Worm (Caenorhabditis elegans) whole organism, L1 larva: ENCODE measurements around the gene cup-16.
A peak's percentile ranks its signal among the peaks of the same experiment; 100 is the strongest.

ENCODE experiments used
- C16A3.4 ChIP-seq: fragments of 150-350 bp; optimal IDR thresholded peaks from 2 replicates; lab custom pipeline; 2014; ENCODE audit warnings: missing biosample characterization, missing genetic modification characterization
- aha-1 ChIP-seq: fragments of 150-350 bp; optimal IDR thresholded peaks from 2 replicates; lab custom pipeline; 2014; ENCODE audit warnings: missing biosample characterization, missing genetic modification characterization
- alr-1 ChIP-seq: fragments of 200-800 bp; sonication (Bioruptor generic); optimal IDR thresholded peaks from 2 replicates; lab custom pipeline; 2018; ENCODE audit warnings: borderline replicate concordance, mild to moderate bottlenecking, missing genetic modification characterization, missing compliant biosample characterization
- blmp-1 ChIP-seq: fragments of 150-350 bp; optimal IDR thresholded peaks from 2 replicates; lab custom pipeline; 2014; ENCODE audit warnings: missing biosample characterization, missing genetic modification characterization
- ceh-63 ChIP-seq: fragments of 200-800 bp; sonication (Bioruptor generic); optimal IDR thresholded peaks from 2 replicates; lab custom pipeline; 2018; ENCODE audit warnings: mild to moderate bottlenecking, missing genetic modification characterization, missing compliant biosample characterization
- ceh-8 ChIP-seq: fragments of 200-800 bp; sonication (Bioruptor generic); optimal IDR thresholded peaks from 2 replicates; lab custom pipeline; 2018; ENCODE audit warnings: mild to moderate bottlenecking, missing genetic modification characterization, moderate library complexity, missing compliant biosample characterization
- ceh-82 ChIP-seq, 3 experiments: fragments of 150-350 bp in 1 of 3; sonication (generic microtip) in 2 of 3; optimal IDR thresholded peaks; 2 replicates each; lab custom pipeline; 2014 to 2017; ENCODE audit warnings: missing biosample characterization in 3 of 3, missing genetic modification characterization in 3 of 3
- ceh-88 ChIP-seq: fragments of 200-800 bp; sonication (Bioruptor generic); IDR thresholded peaks from 2 replicates; pipeline ENCODE4 v1.3.6; 2022; ENCODE audit warnings: missing genetic modification characterization, missing compliant biosample characterization
- dpl-1 ChIP-seq, 3 experiments: fragments of 150-350 bp in 2 of 3; sonication (generic microtip) in 1 of 3; optimal IDR thresholded peaks; 2 replicates each; lab custom pipeline; 2014 to 2017; ENCODE audit warnings: missing biosample characterization in 3 of 3, missing genetic modification characterization in 3 of 3, missing genetic modification reagents in 3 of 3
- efl-1 ChIP-seq, 4 experiments: fragments of 150-350 bp; optimal IDR thresholded peaks in 3 of 4; peaks in 1 of 4; 1 replicate in 1 of 4; 2 replicates in 3 of 4; lab custom pipeline; 2014; ENCODE audit warnings: missing biosample characterization in 2 of 4, missing genetic modification characterization in 2 of 4, missing genetic modification reagents in 2 of 4
- egl-13 ChIP-seq: sonication (generic microtip); optimal IDR thresholded peaks from 2 replicates; lab custom pipeline; 2016; ENCODE audit warnings: missing genotype, missing genetic modification reagents, missing genetic modification characterization, missing compliant biosample characterization
- elt-2 ChIP-seq: sonication (generic microtip); optimal IDR thresholded peaks from 2 replicates; lab custom pipeline; 2016; ENCODE audit warnings: missing genetic modification characterization, mild to moderate bottlenecking, inconsistent platforms, missing compliant biosample characterization, missing genetic modification reagents
- elt-3 ChIP-seq, 6 experiments: fragments of 150-350 bp in 1 of 6; sonication (generic microtip); optimal IDR thresholded peaks; 2 replicates each; lab custom pipeline; 2017 to 2018; ENCODE audit warnings: missing biosample characterization in 6 of 6, missing genetic modification characterization in 6 of 6, inconsistent platforms in 1 of 6
- ets-5 ChIP-seq: fragments of 200-800 bp; sonication (Bioruptor generic); IDR thresholded peaks from 2 replicates; pipeline ENCODE4 v1.3.6; 2022; ENCODE audit warnings: missing genetic modification characterization, missing compliant biosample characterization
- fkh-8 ChIP-seq: sonication (generic microtip); optimal IDR thresholded peaks from 2 replicates; lab custom pipeline; 2016; ENCODE audit warnings: mild to moderate bottlenecking, missing genetic modification characterization, missing compliant biosample characterization
- fos-1 ChIP-seq: fragments of 150-350 bp; optimal IDR thresholded peaks from 2 replicates; lab custom pipeline; 2014; ENCODE audit warnings: missing biosample characterization, missing genetic modification characterization
- hpl-2 ChIP-seq: fragments of 150-350 bp; optimal IDR thresholded peaks from 2 replicates; lab custom pipeline; 2014; ENCODE audit warnings: missing biosample characterization, missing genetic modification reagents, missing genetic modification characterization
- irx-1 ChIP-seq: sonication (generic microtip); optimal IDR thresholded peaks from 2 replicates; lab custom pipeline; 2016; ENCODE audit warnings: missing genetic modification characterization, missing compliant biosample characterization
- lin-15B ChIP-seq: fragments of 150-350 bp; sonication (generic microtip); optimal IDR thresholded peaks from 3 replicates; lab custom pipeline; 2014; ENCODE audit warnings: missing biosample characterization, missing genetic modification characterization
- lin-35 ChIP-seq, 2 experiments: fragments of 150-350 bp; optimal IDR thresholded peaks; 2 replicates each; lab custom pipeline; 2014; ENCODE audit warnings: missing biosample characterization in 2 of 2, missing genetic modification characterization in 2 of 2, missing genetic modification reagents in 2 of 2
- lsy-2 ChIP-seq, 2 experiments: fragments of 150-350 bp; optimal IDR thresholded peaks; 2 replicates each; lab custom pipeline; 2014; ENCODE audit warnings: missing biosample characterization in 2 of 2, missing genetic modification characterization in 2 of 2
- mab-9 ChIP-seq: fragments of 200-800 bp; sonication (Bioruptor generic); IDR thresholded peaks from 2 replicates; pipeline ENCODE4 v1.3.6; 2022; ENCODE audit warnings: missing genetic modification reagents, missing genetic modification characterization, missing compliant biosample characterization
- mep-1 ChIP-seq: fragments of 150-350 bp; optimal IDR thresholded peaks from 2 replicates; lab custom pipeline; 2014; ENCODE audit warnings: missing biosample characterization, missing genetic modification characterization
- nhr-11 ChIP-seq: fragments of 150-350 bp; optimal IDR thresholded peaks from 2 replicates; lab custom pipeline; 2014; ENCODE audit warnings: missing biosample characterization, missing genetic modification characterization
- nhr-19 ChIP-seq: fragments of 200-800 bp; sonication (Bioruptor generic); conservative IDR thresholded peaks from 2 replicates; pipeline ENCODE4 v1.3.6; 2022; ENCODE audit warnings: missing genetic modification characterization, missing compliant biosample characterization
- nhr-20 ChIP-seq: sonication (generic microtip); optimal IDR thresholded peaks from 2 replicates; lab custom pipeline; 2016; ENCODE audit warnings: mild to moderate bottlenecking, missing genetic modification characterization, missing compliant biosample characterization
- nhr-28 ChIP-seq: fragments of 150-350 bp; optimal IDR thresholded peaks from 2 replicates; lab custom pipeline; 2014; ENCODE audit warnings: missing biosample characterization, missing genetic modification characterization
- nhr-47 ChIP-seq: sonication (generic microtip); optimal IDR thresholded peaks from 2 replicates; lab custom pipeline; 2016; ENCODE audit warnings: mild to moderate bottlenecking, missing genetic modification characterization, moderate library complexity, missing compliant biosample characterization
- nhr-71 ChIP-seq: sonication (generic microtip); optimal IDR thresholded peaks from 2 replicates; lab custom pipeline; 2016; ENCODE audit warnings: mild to moderate bottlenecking, missing genetic modification characterization, moderate library complexity, missing compliant biosample characterization
- nhr-84 ChIP-seq: sonication (generic microtip); optimal IDR thresholded peaks from 2 replicates; lab custom pipeline; 2017; ENCODE audit warnings: missing biosample characterization, missing genetic modification characterization
- pqm-1 ChIP-seq: sonication (generic microtip); optimal IDR thresholded peaks from 3 replicates; lab custom pipeline; 2017; ENCODE audit warnings: missing biosample characterization, missing genetic modification characterization
- snu-23 ChIP-seq: sonication (generic microtip); optimal IDR thresholded peaks from 2 replicates; lab custom pipeline; 2016; ENCODE audit warnings: missing genetic modification characterization, missing compliant biosample characterization
- sox-4 ChIP-seq: sonication (generic microtip); optimal IDR thresholded peaks from 2 replicates; lab custom pipeline; 2016; ENCODE audit warnings: missing genetic modification characterization, missing compliant biosample characterization
- swsn-7 ChIP-seq: sonication (generic microtip); optimal IDR thresholded peaks from 2 replicates; lab custom pipeline; 2016; ENCODE audit warnings: missing genetic modification characterization, missing compliant biosample characterization
- tbx-2 ChIP-seq: sonication (generic microtip); optimal IDR thresholded peaks from 2 replicates; lab custom pipeline; 2016; ENCODE audit warnings: missing genetic modification characterization, missing compliant biosample characterization
- unc-130 ChIP-seq: fragments of 150-350 bp; optimal IDR thresholded peaks from 2 replicates; lab custom pipeline; 2017; ENCODE audit warnings: missing biosample characterization, missing genetic modification characterization, inconsistent platforms
- unc-30 ChIP-seq: sonication (generic microtip); optimal IDR thresholded peaks from 2 replicates; lab custom pipeline; 2017; ENCODE audit warnings: missing biosample characterization, missing genetic modification characterization
- xbp-1 ChIP-seq: sonication (generic microtip); optimal IDR thresholded peaks from 2 replicates; lab custom pipeline; 2016; ENCODE audit warnings: missing genetic modification characterization, missing compliant biosample characterization
- zip-4 ChIP-seq: fragments of 200-800 bp; sonication (Bioruptor generic); optimal IDR thresholded peaks from 2 replicates; lab custom pipeline; 2018; ENCODE audit warnings: mild to moderate bottlenecking, missing genetic modification characterization, moderate library complexity, missing compliant biosample characterization

Gene cup-16

ce11 chrII:8704413-8704874 is 2.5 kb upstream of the cup-16 start, which contains the start of gene prx-5:
TSS of gene prx-5 (plus strand) at chrII:8704824.
- TF ChIP-seq hpl-2 (GFP tag; lab: Kevin White, UChicago) (no peak), lin-35 (GFP tag; optimal IDR thresholded peaks at IDR 0.05; lab: Kevin White, UChicago) (peak in 1 of 2 experiments; percentile 7), elt-2 (tag; lab: Kevin White, UChicago) (peak; percentile 16), snu-23 (GFP tag; lab: Kevin White, UChicago) (no peak), elt-3 (tag; optimal IDR thresholded peaks at IDR 0.05; lab: Kevin White, UChicago) (peak in 1 of 6 experiments; percentile 67), tbx-2 (tag; lab: Kevin White, UChicago) (no peak)
- TF ChIP-seq, all 84 proteins: peak for 3

- peak; percentile 56 for TF ChIP-seq fkh-8 (tag; lab: Kevin White, UChicago)
- TF ChIP-seq xbp-1 = no peak
- peak; percentile 25 for TF ChIP-seq nhr-47
- TF ChIP-seq nhr-71 (tag; lab: Kevin White, UChicago) = peak; percentile 26
These were observed 3.4 kb downstream of the cup-16 start, which contains the start of gene srg-15 for ce11 chrII:8710317-8710716. TSS of gene srg-15 (minus strand) at chrII:8710417.

DNA sequence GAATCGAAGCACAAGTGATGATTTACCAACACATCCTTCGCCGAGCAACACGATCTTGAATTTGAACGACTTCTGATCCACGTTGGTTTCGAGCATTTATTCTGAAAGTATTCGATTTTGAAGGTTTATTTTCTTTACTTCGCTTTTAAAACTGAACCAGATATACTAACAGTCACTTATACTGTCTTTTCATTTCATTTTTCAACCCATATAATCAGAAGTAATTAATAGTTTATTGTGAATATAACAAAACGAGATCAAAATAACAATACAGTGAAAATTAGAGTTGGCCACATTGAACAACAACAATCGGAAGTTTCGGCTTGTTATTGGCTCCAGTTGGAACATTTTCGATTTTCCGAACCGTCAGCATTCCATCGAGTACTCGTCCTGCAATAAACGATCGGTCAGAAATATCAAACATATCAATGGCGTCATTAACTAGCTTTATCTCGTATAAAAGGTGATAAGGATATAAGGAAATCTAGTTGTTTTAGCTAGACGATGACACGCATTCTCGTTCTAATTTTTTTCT is 8.0 kb downstream of the cup-16 start, which contains the start of the genes rab-21 and T01B7.13:
Gene rab-21 (minus strand): TSS at position 101 of the 535 bp plus-strand sequence.
Gene T01B7.13 (plus strand): TSS at position 485 of the 535 bp plus-strand sequence.
- TF ChIP-seq nhr-71 (tag; lab: Kevin White, UChicago) (no peak), hpl-2 (GFP tag; lab: Kevin White, UChicago) (no peak), ceh-88 (no peak), sox-4 (tag; lab: Kevin White, UChicago) (no peak), tbx-2 (tag; lab: Kevin White, UChicago) (no peak), fos-1 (tag; lab: Kevin White, UChicago) (no peak), swsn-7 (tag; lab: Kevin White, UChicago) (no peak), lsy-2 (tag; optimal IDR thresholded peaks at IDR 0.05; lab: Kevin White, UChicago) (no peak), nhr-28 (tag; lab: Kevin White, UChicago) (no peak), ets-5 (GFP tag; lab: Robert Waterston, UW) (no peak), nhr-84 (no peak), unc-130 (tag; lab: Kevin White, UChicago) (no peak), lin-35 (GFP tag; optimal IDR thresholded peaks at IDR 0.05; lab: Kevin White, UChicago) (no peak), irx-1 (tag; lab: Kevin White, UChicago) (no peak), mab-9 (GFP tag; lab: Robert Waterston, UW) (no peak)

DNA sequence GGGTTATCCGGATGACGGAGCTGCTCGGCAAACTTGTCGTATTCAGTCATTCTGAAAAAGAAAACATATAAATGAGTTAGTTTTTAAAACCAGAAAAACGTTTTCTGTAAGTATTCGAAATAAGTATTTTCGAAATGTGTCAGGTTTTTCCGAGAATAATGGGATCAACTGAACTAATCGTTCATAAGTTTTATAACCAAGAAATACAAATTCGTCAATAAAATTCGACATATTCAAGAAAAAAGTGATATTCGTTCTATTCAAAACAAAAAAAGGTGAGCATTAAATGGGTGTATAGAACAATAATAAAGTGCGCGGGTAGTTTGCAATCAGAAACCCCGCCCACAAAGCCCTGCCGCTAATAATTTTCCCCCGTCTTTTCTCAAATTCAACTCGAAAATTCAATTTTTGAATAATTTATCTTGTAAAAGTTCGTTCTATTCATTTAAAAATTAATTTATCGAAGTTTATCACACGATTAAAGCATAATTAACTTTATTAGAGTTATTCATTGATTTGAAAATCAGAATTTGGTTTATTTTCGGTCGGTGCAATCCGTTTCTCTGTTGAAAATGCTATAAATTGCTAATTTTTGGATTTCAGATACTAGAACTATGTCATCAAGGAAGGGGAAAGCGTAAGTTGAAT is 9.4 kb downstream of the cup-16 start, which contains the start of the genes cyn-11 and T01B7.5:
Gene cyn-11 (minus strand): TSS at position 51 of the 648 bp plus-strand sequence.
Gene T01B7.5 (plus strand): TSS at position 598 of the 648 bp plus-strand sequence.
- TF ChIP-seq nhr-11 = no peak
- peak; percentile 12 for TF ChIP-seq xbp-1
- TF ChIP-seq alr-1 (tag; lab: Kevin White, UChicago) = no peak
- TF ChIP-seq nhr-20 (tag; lab: Kevin White, UChicago) = peak; percentile 33
- TF ChIP-seq efl-1 (optimal IDR thresholded peaks at IDR 0.05; lab: Kevin White, UChicago) = peak; percentile 32 to 36
- TF ChIP-seq efl-1 (GFP tag; optimal IDR thresholded peaks at IDR 0.05 in 1 of 2; lab: Kevin White, UChicago) = peak; percentile 25 to 86
- no peak for TF ChIP-seq fkh-8 (tag; lab: Kevin White, UChicago)
- no peak for TF ChIP-seq pqm-1 (tag; lab: Kevin White, UChicago)
- peak; percentile 4 for TF ChIP-seq nhr-47
- no peak for TF ChIP-seq unc-30 (tag; lab: Kevin White, UChicago)
- no peak for TF ChIP-seq sox-4 (tag; lab: Kevin White, UChicago)
- no peak for TF ChIP-seq hpl-2 (GFP tag; lab: Kevin White, UChicago)
- no peak for TF ChIP-seq ceh-88
- TF ChIP-seq zip-4 (GFP tag; lab: Kevin White, UChicago) = no peak
- TF ChIP-seq lin-15B = no peak
- TF ChIP-seq nhr-71 (tag; lab: Kevin White, UChicago) = peak; percentile 23
- peak; percentile 2 to 54 (median 7) for TF ChIP-seq dpl-1 (GFP tag; optimal IDR thresholded peaks at IDR 0.05; lab: Kevin White, UChicago)
- TF ChIP-seq ceh-82 (tag; optimal IDR thresholded peaks at IDR 0.05; lab: Kevin White, UChicago) = peak in 1 of 3 experiments; percentile 18
- TF ChIP-seq snu-23 (GFP tag; lab: Kevin White, UChicago) = peak; percentile 40
- TF ChIP-seq C16A3.4 (tag; lab: Kevin White, UChicago) = peak; percentile 31
- peak; percentile 9 to 40 for TF ChIP-seq lin-35 (GFP tag; optimal IDR thresholded peaks at IDR 0.05; lab: Kevin White, UChicago)
- TF ChIP-seq egl-13 = no peak
- TF ChIP-seq ceh-63 (GFP tag; lab: Kevin White, UChicago) = no peak
- TF ChIP-seq blmp-1 (tag; lab: Kevin White, UChicago) = peak; percentile 52
- peak; percentile 27 to 54 for TF ChIP-seq lsy-2 (tag; optimal IDR thresholded peaks at IDR 0.05; lab: Kevin White, UChicago)
- 0 out of 2 replicates have a peak, but pooled peaks have one; percentile 20 for TF ChIP-seq nhr-19
- peak; percentile 12 for TF ChIP-seq swsn-7 (tag; lab: Kevin White, UChicago)
- TF ChIP-seq ceh-8 (GFP tag; lab: Kevin White, UChicago) = no peak
- TF ChIP-seq mep-1 (tag; lab: Kevin White, UChicago) = peak; percentile 47
- TF ChIP-seq aha-1 (tag; lab: Kevin White, UChicago) = no peak
- TF ChIP-seq, all 84 proteins: peak for 15
